Worm (Caenorhabditis elegans) whole organism, late embryonic: ENCODE data around the gene F49F1.7.

Experiments used
- C38D4.7 ChIP-seq: fragments of 200-800 bp; sonication (Bioruptor generic); optimal IDR thresholded peaks from 2 replicates; lab custom pipeline; 2018; ENCODE audit warnings: mild to moderate bottlenecking, missing genetic modification characterization, moderate library complexity, missing compliant biosample characterization
- F13H6.1 ChIP-seq: sonication (generic microtip); optimal IDR thresholded peaks from 2 replicates; lab custom pipeline; 2016; ENCODE audit warnings: missing genetic modification characterization, missing compliant biosample characterization
- T23F11.4 ChIP-seq: fragments of 200-800 bp; sonication (Bioruptor generic); optimal IDR thresholded peaks from 2 replicates; lab custom pipeline; 2018; ENCODE audit warnings: mild to moderate bottlenecking, missing genetic modification characterization, missing compliant biosample characterization
- Y22D7AL.16 ChIP-seq: sonication (generic microtip); optimal IDR thresholded peaks from 2 replicates; lab custom pipeline; 2016; ENCODE audit warnings: missing genetic modification characterization, missing compliant biosample characterization
- ahr-1 ChIP-seq: sonication (generic microtip); optimal IDR thresholded peaks from 2 replicates; lab custom pipeline; 2016; ENCODE audit warnings: missing genetic modification characterization, missing compliant biosample characterization
- ceh-14 ChIP-seq: sonication (generic microtip); optimal IDR thresholded peaks from 2 replicates; lab custom pipeline; 2016; ENCODE audit warnings: missing genotype, missing genetic modification characterization, missing compliant biosample characterization
- ceh-18 ChIP-seq: sonication (generic microtip); optimal IDR thresholded peaks from 2 replicates; lab custom pipeline; 2016; ENCODE audit warnings: missing genetic modification characterization, missing compliant biosample characterization
- ceh-19 ChIP-seq: fragments of 200-800 bp; sonication (Bioruptor generic); optimal IDR thresholded peaks from 2 replicates; lab custom pipeline; 2018; ENCODE audit warnings: mild to moderate bottlenecking, missing genetic modification characterization, missing compliant biosample characterization
- ceh-2 ChIP-seq: sonication (generic microtip); optimal IDR thresholded peaks from 2 replicates; lab custom pipeline; 2016; ENCODE audit warnings: missing genotype, missing genetic modification characterization, missing compliant biosample characterization
- ceh-24 ChIP-seq: sonication (generic microtip); optimal IDR thresholded peaks from 2 replicates; lab custom pipeline; 2016; ENCODE audit warnings: mild to moderate bottlenecking, missing genetic modification characterization, missing compliant biosample characterization
- ceh-31 ChIP-seq: sonication (generic microtip); optimal IDR thresholded peaks from 2 replicates; lab custom pipeline; 2016; ENCODE audit warnings: missing genetic modification characterization, missing compliant biosample characterization
- ceh-34 ChIP-seq: sonication (generic microtip); optimal IDR thresholded peaks from 2 replicates; lab custom pipeline; 2016; ENCODE audit warnings: mild to moderate bottlenecking, missing genetic modification characterization, missing compliant biosample characterization
- ceh-45 ChIP-seq: fragments of 200-800 bp; sonication (Bioruptor generic); IDR thresholded peaks from 2 replicates; pipeline ENCODE4 v1.3.6; 2022; ENCODE audit warnings: missing genetic modification reagents, missing genetic modification characterization, missing compliant biosample characterization
- ceh-48 ChIP-seq: sonication (generic microtip); optimal IDR thresholded peaks from 2 replicates; lab custom pipeline; 2016; ENCODE audit warnings: missing genetic modification characterization, inconsistent platforms, missing compliant biosample characterization
- ceh-6 ChIP-seq: fragments of 200-800 bp; sonication (Bioruptor generic); optimal IDR thresholded peaks from 2 replicates; lab custom pipeline; 2018; ENCODE audit warnings: mild to moderate bottlenecking, missing genetic modification characterization, missing compliant biosample characterization
- ceh-9 ChIP-seq: sonication (generic microtip); optimal IDR thresholded peaks from 2 replicates; lab custom pipeline; 2016; ENCODE audit warnings: mild to moderate bottlenecking, missing genetic modification characterization, inconsistent platforms, missing compliant biosample characterization
- che-1 ChIP-seq: sonication (generic microtip); optimal IDR thresholded peaks from 2 replicates; lab custom pipeline; 2016; ENCODE audit warnings: mild to moderate bottlenecking, missing genetic modification characterization, missing compliant biosample characterization
- dmd-4 ChIP-seq: sonication (generic microtip); optimal IDR thresholded peaks from 2 replicates; lab custom pipeline; 2016; ENCODE audit warnings: borderline replicate concordance, missing genetic modification characterization, missing compliant biosample characterization
- dve-1 ChIP-seq: sonication (generic microtip); optimal IDR thresholded peaks from 2 replicates; lab custom pipeline; 2017; ENCODE audit warnings: antibody characterized with exemption, mild to moderate bottlenecking, missing genetic modification characterization, missing compliant biosample characterization
- ets-4 ChIP-seq: sonication (generic microtip); optimal IDR thresholded peaks from 2 replicates; lab custom pipeline; 2016; ENCODE audit warnings: missing genetic modification characterization, missing compliant biosample characterization
- fax-1 ChIP-seq: sonication (generic microtip); optimal IDR thresholded peaks from 2 replicates; lab custom pipeline; 2016; ENCODE audit warnings: missing genotype, missing genetic modification characterization, missing compliant biosample characterization
- fkh-10 ChIP-seq: fragments of 150-350 bp; optimal IDR thresholded peaks from 2 replicates; lab custom pipeline; 2014; ENCODE audit warnings: missing biosample characterization, missing genetic modification reagents, missing genetic modification characterization
- fkh-6 ChIP-seq: sonication (generic microtip); optimal IDR thresholded peaks from 2 replicates; lab custom pipeline; 2016; ENCODE audit warnings: missing genetic modification characterization, missing compliant biosample characterization
- madf-2 ChIP-seq: sonication (generic microtip); optimal IDR thresholded peaks from 2 replicates; lab custom pipeline; 2017; ENCODE audit warnings: missing genetic modification characterization, missing compliant biosample characterization
- mec-3 ChIP-seq: sonication (generic microtip); optimal IDR thresholded peaks from 2 replicates; lab custom pipeline; 2016; ENCODE audit warnings: borderline replicate concordance, missing genetic modification characterization, missing compliant biosample characterization
- nhr-11 ChIP-seq: fragments of 150-350 bp; optimal IDR thresholded peaks from 2 replicates; lab custom pipeline; 2014; ENCODE audit warnings: missing biosample characterization, missing genetic modification characterization
- nhr-232 ChIP-seq: sonication (generic microtip); optimal IDR thresholded peaks from 2 replicates; lab custom pipeline; 2016; ENCODE audit warnings: missing genetic modification characterization, missing compliant biosample characterization
- odd-2 ChIP-seq: sonication (generic microtip); optimal IDR thresholded peaks from 2 replicates; lab custom pipeline; 2017; ENCODE audit warnings: antibody characterized with exemption, mild to moderate bottlenecking, missing genetic modification characterization, missing compliant biosample characterization
- pag-3 ChIP-seq: sonication (generic microtip); optimal IDR thresholded peaks from 2 replicates; lab custom pipeline; 2016; ENCODE audit warnings: missing compliant biosample characterization, missing genetic modification characterization, borderline replicate concordance
- pax-1 ChIP-seq: fragments of 150-350 bp; optimal IDR thresholded peaks from 2 replicates; lab custom pipeline; 2014; ENCODE audit warnings: missing biosample characterization, missing genetic modification characterization
- pros-1 ChIP-seq: fragments of 150-350 bp; optimal IDR thresholded peaks from 2 replicates; lab custom pipeline; 2014; ENCODE audit warnings: missing biosample characterization, missing genetic modification reagents, missing genetic modification characterization
- sox-2 ChIP-seq: fragments of 200-800 bp; sonication (Bioruptor generic); IDR thresholded peaks from 2 replicates; pipeline ENCODE4 v1.3.6; 2022; ENCODE audit warnings: missing genetic modification reagents, missing genetic modification characterization, missing compliant biosample characterization
- sox-4 ChIP-seq: sonication (generic microtip); optimal IDR thresholded peaks from 2 replicates; lab custom pipeline; 2017; ENCODE audit warnings: mild to moderate bottlenecking, missing genetic modification characterization, inconsistent platforms, missing compliant biosample characterization
- syd-9 ChIP-seq: sonication (generic microtip); optimal IDR thresholded peaks from 2 replicates; lab custom pipeline; 2016; ENCODE audit warnings: mild to moderate bottlenecking, missing genetic modification characterization, moderate library complexity, missing compliant biosample characterization
- tbx-2 ChIP-seq: sonication (generic microtip); optimal IDR thresholded peaks from 2 replicates; lab custom pipeline; 2016; ENCODE audit warnings: missing genetic modification characterization, missing compliant biosample characterization
- ttx-3 ChIP-seq: sonication (generic microtip); optimal IDR thresholded peaks from 2 replicates; lab custom pipeline; 2016; ENCODE audit warnings: missing genetic modification reagents, missing genetic modification characterization, missing compliant biosample characterization
- unc-55 ChIP-seq: sonication (generic microtip); optimal IDR thresholded peaks from 2 replicates; lab custom pipeline; 2017; ENCODE audit warnings: missing biosample characterization, missing genetic modification reagents, missing genetic modification characterization
- unc-86 ChIP-seq: sonication (generic microtip); optimal IDR thresholded peaks from 2 replicates; lab custom pipeline; 2016; ENCODE audit warnings: missing genetic modification characterization, missing compliant biosample characterization
- zip-5 ChIP-seq: sonication (generic microtip); optimal IDR thresholded peaks from 2 replicates; lab custom pipeline; 2016; ENCODE audit warnings: missing genetic modification characterization, missing compliant biosample characterization
- ztf-16 ChIP-seq: sonication (generic microtip); optimal IDR thresholded peaks from 2 replicates; lab custom pipeline; 2017; ENCODE audit warnings: missing genetic modification characterization, missing compliant biosample characterization

Gene F49F1.7

DNA sequence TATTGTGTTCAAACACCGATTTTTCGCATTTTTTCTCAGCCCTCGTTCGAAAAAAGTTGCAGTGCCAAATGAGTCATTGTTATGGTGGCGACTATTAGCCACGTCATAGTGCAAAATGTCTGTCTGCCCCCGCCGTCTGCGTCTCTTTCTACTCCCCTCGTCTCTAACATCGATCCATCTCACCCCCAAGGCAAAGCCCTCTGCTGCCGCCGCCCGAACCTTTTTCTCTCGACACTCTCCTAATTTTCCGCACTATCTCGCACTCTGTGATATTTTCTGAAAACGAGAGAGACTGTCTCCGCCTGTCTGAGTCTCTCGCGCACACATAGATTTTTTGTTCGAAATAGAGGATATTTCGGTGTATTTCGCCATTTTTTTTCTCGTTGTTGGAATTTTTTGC, 32.5 kb downstream of the F49F1.7 start (continued):
- peak; percentile 66 for TF ChIP-seq ceh-31 (tag; lab: Kevin White, UChicago)
- TF ChIP-seq ahr-1, result no peak
- peak; percentile 22 for TF ChIP-seq ceh-48
- TF ChIP-seq ceh-9, result no peak
- TF ChIP-seq dve-1, result peak; percentile 21
- TF ChIP-seq mec-3 (tag; lab: Kevin White, UChicago), result no peak
- TF ChIP-seq F13H6.1 (tag; lab: Kevin White, UChicago), result peak; percentile 20
- TF ChIP-seq madf-2, result no peak
- no peak for TF ChIP-seq fkh-6 (tag; lab: Kevin White, UChicago)

DNA sequence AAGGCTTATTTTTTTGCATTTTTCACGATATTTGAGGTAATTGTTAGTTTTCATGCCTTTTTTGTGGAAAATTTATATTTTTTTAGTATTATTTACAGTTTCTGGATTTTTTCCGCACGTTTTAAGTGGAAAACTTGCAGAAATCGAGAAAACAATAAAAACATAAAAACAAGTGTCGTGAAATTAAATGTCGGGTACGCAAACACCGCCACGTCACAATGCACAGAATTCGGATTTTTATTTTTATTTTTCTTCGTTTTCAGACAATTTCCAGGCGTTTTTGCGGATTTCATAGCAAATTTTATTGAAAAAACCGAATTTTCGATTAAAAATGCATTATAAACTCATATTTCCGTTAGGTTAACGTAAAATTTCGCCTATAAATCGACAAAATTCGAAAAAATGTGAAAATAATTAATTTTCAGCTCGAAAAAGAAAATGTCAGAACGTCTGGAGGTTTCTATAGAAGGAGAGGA, 39.7 kb downstream of the F49F1.7 start, which contains the start of gene C35B1.2:
Gene C35B1.2, plus strand, starts transcription at position 426 of the 476 bp plus-strand sequence.
- TF ChIP-seq pax-1 (tag; lab: Kevin White, UChicago), result no peak
- TF ChIP-seq ceh-2, result no peak
- TF ChIP-seq ceh-6 (GFP tag; lab: Kevin White, UChicago), result no peak
- no peak for TF ChIP-seq ets-4
- TF ChIP-seq ceh-24 (tag; lab: Kevin White, UChicago), result no peak
- TF ChIP-seq ceh-31 (tag; lab: Kevin White, UChicago), result no peak
- no peak for TF ChIP-seq zip-5 (tag; lab: Kevin White, UChicago)
- no peak for TF ChIP-seq ahr-1
- TF ChIP-seq unc-86 (tag; lab: Kevin White, UChicago), result no peak
- TF ChIP-seq ceh-19 (GFP tag; lab: Kevin White, UChicago), result no peak
- no peak for TF ChIP-seq unc-55 (GFP tag; lab: Kevin White, UChicago)
- no peak for TF ChIP-seq sox-2 (GFP tag; lab: Robert Waterston, UW)
- TF ChIP-seq pag-3 (tag; lab: Kevin White, UChicago), result no peak
- no peak for TF ChIP-seq odd-2 (tag; lab: Kevin White, UChicago)
- TF ChIP-seq ceh-18 (tag; lab: Kevin White, UChicago), result no peak
- no peak for TF ChIP-seq dve-1
- no peak for TF ChIP-seq ceh-45 (GFP tag; lab: Robert Waterston, UW)

DNA sequence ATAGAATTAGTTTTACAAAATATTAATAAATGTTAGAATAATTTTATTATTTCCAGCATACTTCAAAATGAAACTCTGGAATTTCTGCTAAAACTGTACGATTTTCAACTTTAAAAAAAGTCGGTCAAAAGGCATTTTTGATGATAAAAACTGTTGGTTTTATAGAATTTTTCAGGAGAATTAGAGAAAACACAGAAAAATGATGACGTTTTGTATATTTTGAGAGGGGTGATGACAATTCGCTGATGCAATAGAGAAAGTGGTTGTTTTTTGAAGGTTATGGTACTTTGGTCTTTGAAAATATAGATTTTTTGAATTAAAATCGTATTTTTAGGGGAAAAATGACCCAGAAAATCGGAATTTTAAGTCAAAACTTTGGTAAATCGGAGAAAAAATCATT, 40.5 kb downstream of the F49F1.7 start:
- TF ChIP-seq Y22D7AL.16 (no peak), ceh-14 (no peak), ceh-34 (no peak), T23F11.4 (GFP tag; lab: Kevin White, UChicago) (no peak), tbx-2 (tag; lab: Kevin White, UChicago) (no peak), sox-4 (tag; lab: Kevin White, UChicago) (no peak), ztf-16 (no peak), pros-1 (tag; lab: Kevin White, UChicago) (no peak), fkh-10 (GFP tag; lab: Kevin White, UChicago) (no peak)

DNA sequence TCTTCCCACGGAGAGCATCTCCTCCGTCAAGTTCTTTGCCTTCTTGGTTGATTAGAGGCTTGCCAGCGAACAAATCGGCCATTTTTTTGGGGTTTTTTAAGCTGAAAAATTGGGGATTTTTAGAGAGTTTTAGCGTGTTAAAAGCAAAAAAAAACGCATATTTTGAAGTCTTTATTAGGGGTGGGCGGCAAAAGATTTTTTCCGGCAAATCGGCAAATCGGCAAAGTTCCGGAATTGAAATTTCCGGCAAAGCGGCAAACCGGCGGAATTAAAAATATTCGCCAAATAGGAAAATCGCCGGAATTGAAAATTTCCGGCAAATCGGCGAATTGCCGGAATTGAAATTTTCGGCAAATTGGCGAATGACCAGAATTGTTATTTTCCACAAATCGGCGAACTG, 41.4 kb downstream of the F49F1.7 start, which contains the start of gene C35B1.5:
Gene C35B1.5, minus strand, starts transcription at position 101 of the 400 bp plus-strand sequence.
- TF ChIP-seq dve-1 (no peak), che-1 (tag; lab: Kevin White, UChicago) (no peak), fax-1 (tag; lab: Kevin White, UChicago) (no peak), nhr-11 (no peak), nhr-232 (tag; lab: Kevin White, UChicago) (no peak), syd-9 (tag; lab: Kevin White, UChicago) (no peak), ets-4 (no peak), zip-5 (tag; lab: Kevin White, UChicago) (no peak), C38D4.7 (GFP tag; lab: Kevin White, UChicago) (no peak), ceh-19 (GFP tag; lab: Kevin White, UChicago) (no peak), dmd-4 (tag; lab: Kevin White, UChicago) (no peak), Y22D7AL.16 (no peak), ttx-3 (tag; lab: Kevin White, UChicago) (no peak)
